Worm (Caenorhabditis elegans): ENCODE measurements around the gene nhr-28.

DNA sequence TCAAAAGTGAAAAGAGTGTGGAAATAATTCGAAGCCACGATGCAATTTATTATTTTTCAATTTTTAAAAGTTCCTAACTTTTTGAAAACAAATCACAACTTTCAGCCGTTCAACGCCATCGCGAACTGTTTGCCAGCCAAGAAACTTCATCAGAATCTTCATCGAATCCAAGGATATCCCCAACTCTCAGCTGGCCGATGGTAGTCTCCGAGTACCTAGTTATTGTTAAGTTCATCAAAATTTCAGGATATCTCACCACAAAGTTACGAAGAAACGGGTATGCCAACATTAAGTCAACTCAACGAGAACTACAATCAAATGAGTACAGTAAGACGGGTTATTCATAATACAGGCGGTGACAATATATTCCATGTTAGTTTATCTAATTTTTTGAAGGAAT lies 1.6 kb downstream of the nhr-28 start:
- TF ChIP-seq fkh-6 (tag; optimal IDR thresholded peaks at IDR 0.05): no peak
- no peak for TF ChIP-seq pha-4 (tag; optimal IDR thresholded peaks at IDR 0.05)
- no peak for TF ChIP-seq che-1 (tag; optimal IDR thresholded peaks at IDR 0.05)
- TF ChIP-seq ceh-6 (GFP tag; optimal IDR thresholded peaks at IDR 0.05): no peak
- TF ChIP-seq fkh-10 (GFP tag; optimal IDR thresholded peaks at IDR 0.05): no peak
- no peak for TF ChIP-seq unc-55 (GFP tag; optimal IDR thresholded peaks at IDR 0.05)
